Worm (Caenorhabditis elegans): ENCODE measurements around the gene tsp-17.
A peak's percentile ranks its signal among the peaks of the same experiment; 100 is the strongest.

The tsp-17 gene

ce11 chrX:3678507-3679175 is 2.3 kb upstream of the tsp-17 start, which contains the start of gene tag-52 (continued):
- TF ChIP-seq sem-4 (tag; optimal IDR thresholded peaks at IDR 0.05) (no peak), F13H6.1 (tag; optimal IDR thresholded peaks at IDR 0.05) (peak; percentile 21), ZK546.5 (tag; optimal IDR thresholded peaks at IDR 0.05) (no peak), nhr-10 (tag; optimal IDR thresholded peaks at IDR 0.05) (no peak)

ce11 chrX:3683060-3683459 is 2.1 kb downstream of the tsp-17 start:
- TF ChIP-seq C34F6.9 (tag; optimal IDR thresholded peaks at IDR 0.05) (no peak), mdl-1 (tag; optimal IDR thresholded peaks at IDR 0.05) (no peak), nhr-25 (tag; optimal IDR thresholded peaks at IDR 0.05) (no peak), F13H6.1 (tag; optimal IDR thresholded peaks at IDR 0.05) (no peak), mbf-1 (tag; optimal IDR thresholded peaks at IDR 0.05) (no peak), mab-5 (tag; optimal IDR thresholded peaks at IDR 0.05) (no peak), lsy-2 (tag; optimal IDR thresholded peaks at IDR 0.05) (no peak), aly-2 (tag; optimal IDR thresholded peaks at IDR 0.05) (no peak), ZK546.5 (tag; optimal IDR thresholded peaks at IDR 0.05) (no peak)

ce11 chrX:3686420-3686819 is 5.5 kb downstream of the tsp-17 start:
- no peak for TF ChIP-seq ztf-1 (GFP tag; conservative IDR thresholded peaks at IDR 0.05)
- TF ChIP-seq elt-3 (tag; optimal IDR thresholded peaks at IDR 0.05): no peak
- no peak for TF ChIP-seq sma-3 (GFP tag; optimal IDR thresholded peaks at IDR 0.05)
- no peak for TF ChIP-seq Y55F3AM.14 (GFP tag; optimal IDR thresholded peaks at IDR 0.05)
- TF ChIP-seq zag-1 (tag; optimal IDR thresholded peaks at IDR 0.05): no peak
- no peak for TF ChIP-seq gmeb-1 (tag; optimal IDR thresholded peaks at IDR 0.05)
- TF ChIP-seq ama-1 (optimal IDR thresholded peaks at IDR 0.05): no peak
- no peak for TF ChIP-seq ztf-4 (tag; optimal IDR thresholded peaks at IDR 0.05)
- TF ChIP-seq sma-9 (GFP tag; optimal IDR thresholded peaks at IDR 0.05): no peak
- no peak for TF ChIP-seq sma-9 (tag; optimal IDR thresholded peaks at IDR 0.05)
- TF ChIP-seq R02D3.7 (tag; optimal IDR thresholded peaks at IDR 0.05): no peak
- no peak for TF ChIP-seq sem-4 (tag; optimal IDR thresholded peaks at IDR 0.05)
- no peak for TF ChIP-seq snpc-4 (tag; optimal IDR thresholded peaks at IDR 0.05)
- TF ChIP-seq mab-5 (tag; optimal IDR thresholded peaks at IDR 0.05): no peak
- no peak for TF ChIP-seq fos-1 (tag; optimal IDR thresholded peaks at IDR 0.05)

- TF ChIP-seq C34F6.9 (tag; optimal IDR thresholded peaks at IDR 0.05) (peak; percentile 0), sma-9 (GFP tag; optimal IDR thresholded peaks at IDR 0.05) (peak; percentile 13), sma-9 (tag; optimal IDR thresholded peaks at IDR 0.05) (no peak), crh-2 (tag; optimal IDR thresholded peaks at IDR 0.05) (no peak), F13H6.1 (tag; optimal IDR thresholded peaks at IDR 0.05) (peak; percentile 72), nhr-129 (tag; optimal IDR thresholded peaks at IDR 0.05) (peak; percentile 26)
Observed at ce11 chrX:3689155-3689719, 8.3 kb downstream of the tsp-17 start, which contains the start of gene tag-278. Gene tag-278, minus strand, starts transcription at chrX:3689205.

- TF ChIP-seq unc-55 (GFP tag; optimal IDR thresholded peaks at IDR 0.05) (no peak), fos-1 (tag; optimal IDR thresholded peaks at IDR 0.05) (no peak), nhr-237 (tag; optimal IDR thresholded peaks at IDR 0.05) (no peak), R02D3.7 (tag; optimal IDR thresholded peaks at IDR 0.05) (no peak), nhr-12 (tag; optimal IDR thresholded peaks at IDR 0.05) (no peak), nhr-77 (tag; optimal IDR thresholded peaks at IDR 0.05) (no peak), egl-27 (tag; optimal IDR thresholded peaks at IDR 0.05) (no peak), blmp-1 (tag; optimal IDR thresholded peaks at IDR 0.05; ENCODE audit: insufficient read depth) (no peak), unc-62 (GFP tag; optimal IDR thresholded peaks at IDR 0.05) (no peak), snpc-4 (tag; optimal IDR thresholded peaks at IDR 0.05) (no peak), C34F6.9 (tag; optimal IDR thresholded peaks at IDR 0.05) (no peak), ceh-82 (tag; optimal IDR thresholded peaks at IDR 0.05) (no peak), peb-1 (tag; optimal IDR thresholded peaks at IDR 0.05) (no peak), sem-4 (tag; optimal IDR thresholded peaks at IDR 0.05) (no peak), lin-39 (tag; optimal IDR thresholded peaks at IDR 0.05) (no peak), F13H6.1 (tag; optimal IDR thresholded peaks at IDR 0.05) (no peak)
Observed at ce11 chrX:3689802-3690201, 8.8 kb downstream of the tsp-17 start.
